Fruit fly (Drosophila melanogaster): ENCODE measurements around the gene Dip-C.
A peak's percentile ranks its signal among the peaks of the same experiment; 100 is the strongest.

Dip-C gene

DNA sequence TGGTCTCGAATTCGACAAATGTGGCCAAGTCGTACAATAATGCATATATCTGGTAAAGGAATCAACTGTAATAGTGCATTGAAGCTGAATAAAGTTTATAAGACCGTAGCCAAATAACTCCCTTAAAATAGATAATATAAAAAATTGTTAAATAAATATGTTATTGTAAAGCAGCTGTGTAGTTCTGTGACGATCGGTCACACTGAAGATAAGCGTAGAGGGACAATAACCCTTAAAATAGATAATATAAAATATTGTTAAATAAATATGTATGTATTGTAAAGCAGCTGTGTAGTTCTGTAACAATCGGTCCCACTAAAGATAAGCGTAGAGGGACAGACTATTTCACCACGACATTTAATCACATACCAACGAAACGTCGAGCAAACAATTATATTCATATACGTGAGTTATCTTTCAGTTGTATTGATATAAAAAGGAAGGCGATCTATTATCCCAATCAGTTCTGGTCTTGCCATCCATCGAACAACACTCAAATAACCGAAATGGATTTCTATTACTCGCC, 38.2 kb downstream of the Dip-C start, which contains the start of gene GstD5 (continued):
- TF ChIP-seq zen (tag; optimal IDR thresholded peaks at IDR 0.05), result no peak
- no peak for TF ChIP-seq CG15479 (GFP tag; optimal IDR thresholded peaks at IDR 0.05)
- no peak for TF ChIP-seq CG12104 (GFP tag; optimal IDR thresholded peaks at IDR 0.05)
- no peak for TF ChIP-seq CG11456 (GFP tag; IDR thresholded peaks at IDR 0.05)

- TF ChIP-seq Camta (GFP tag; optimal IDR thresholded peaks at IDR 0.05) (no peak), exex (tag; optimal IDR thresholded peaks at IDR 0.05) (peak; percentile 23)
Observed at dm6 chr3R:12373800-12374199, 39.8 kb downstream of the Dip-C start, which contains the start of gene GstD4. TSS of gene GstD4 (plus strand) at chr3R:12374100.

DNA sequence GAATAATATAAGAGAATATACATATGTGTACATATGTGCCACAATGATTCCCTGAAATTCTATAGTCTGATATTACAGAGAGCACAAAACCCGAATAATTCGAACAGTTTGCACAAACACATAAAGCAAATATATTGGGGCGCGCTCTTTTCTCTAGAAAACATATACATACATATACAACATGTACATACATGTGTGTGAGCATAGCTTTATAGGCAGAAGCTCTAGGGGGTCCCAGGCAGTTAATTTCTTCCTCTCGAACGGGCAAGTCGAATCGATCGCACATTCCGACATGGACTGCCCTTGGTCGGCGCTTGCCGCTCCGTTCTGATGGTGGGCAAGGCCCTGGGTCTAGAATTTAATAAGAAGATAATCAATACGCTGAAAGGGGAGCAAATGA, 40.8 kb downstream of the Dip-C start, which contains the start of gene GstD3:
GstD3 (plus strand) TSS at position 269 of the 400 bp plus-strand sequence.
- TF ChIP-seq sug (tag; optimal IDR thresholded peaks at IDR 0.05) (peak; percentile 94), Trl (optimal IDR thresholded peaks at IDR 0.05) (peak; percentile 12 to 31), Trl (GFP tag; optimal IDR thresholded peaks at IDR 0.05) (no peak), CG6272 (GFP tag; IDR thresholded peaks at IDR 0.05) (no peak), Hsf (GFP tag; optimal IDR thresholded peaks at IDR 0.05) (no peak), ind (GFP tag; optimal IDR thresholded peaks at IDR 0.05) (no peak), CG14667 (GFP tag; IDR thresholded peaks at IDR 0.05) (no peak), CG8359 (GFP tag; optimal IDR thresholded peaks at IDR 0.05; ENCODE audit: borderline replicate concordance) (no peak), az2 (GFP tag; optimal IDR thresholded peaks at IDR 0.05) (no peak), fd96Cb (tag; optimal IDR thresholded peaks at IDR 0.05) (no peak), CG9215 (GFP tag; IDR thresholded peaks at IDR 0.05) (no peak), Max (GFP tag; optimal IDR thresholded peaks at IDR 0.05) (no peak), Atf3 (GFP tag; optimal IDR thresholded peaks at IDR 0.05) (no peak), CG12219 (GFP tag; optimal IDR thresholded peaks at IDR 0.05) (no peak), Spps (tag; optimal IDR thresholded peaks at IDR 0.05) (no peak), emc (GFP tag; optimal IDR thresholded peaks at IDR 0.05) (no peak), Blimp-1 (GFP tag; optimal IDR thresholded peaks at IDR 0.05) (no peak), CG31365 (tag; optimal IDR thresholded peaks at IDR 0.05) (no peak), stwl (tag; optimal IDR thresholded peaks at IDR 0.05) (no peak), CG10431 (GFP tag; optimal IDR thresholded peaks at IDR 0.05) (no peak), Deaf1 (tag; optimal IDR thresholded peaks at IDR 0.05) (no peak), Opbp (GFP tag; IDR thresholded peaks at IDR 0.05; ENCODE audit: partially characterized antibody) (peak; percentile 15; the same call in 1 of the 3 replicates), org-1 (GFP tag; optimal IDR thresholded peaks at IDR 0.05) (no peak), kay (GFP tag; optimal IDR thresholded peaks at IDR 0.05) (no peak), CG15514 (GFP tag; optimal IDR thresholded peaks at IDR 0.05) (no peak), ro (GFP tag; IDR thresholded peaks at IDR 0.05) (no peak), Hey (tag; optimal IDR thresholded peaks at IDR 0.05) (no peak), CG42726 (GFP tag; IDR thresholded peaks at IDR 0.05; ENCODE audit: partially characterized antibody) (no peak), CTCF (GFP tag; optimal IDR thresholded peaks at IDR 0.05) (no peak), NfI (GFP tag; optimal IDR thresholded peaks at IDR 0.05) (no peak), gcm (GFP tag; optimal IDR thresholded peaks at IDR 0.05) (no peak), Fer3 (tag; optimal IDR thresholded peaks at IDR 0.05) (no peak), CG2199 (GFP tag; IDR thresholded peaks at IDR 0.05) (0 out of 3 replicates have a peak, but pooled peaks have one; percentile 44), CG3995 (GFP tag; optimal IDR thresholded peaks at IDR 0.05) (no peak), CG11247 (GFP tag; IDR thresholded peaks at IDR 0.05) (no peak), CG4854 (GFP tag; optimal IDR thresholded peaks at IDR 0.05) (no peak), shn (GFP tag; optimal IDR thresholded peaks at IDR 0.05) (no peak), CG14050 (GFP tag; IDR thresholded peaks at IDR 0.05) (no peak), cg (GFP tag; optimal IDR thresholded peaks at IDR 0.05) (peak; percentile 65), cwo (GFP tag; optimal IDR thresholded peaks at IDR 0.05) (no peak), Gsc (GFP tag; IDR thresholded peaks at IDR 0.05) (no peak), CG11696 (GFP tag; IDR thresholded peaks at IDR 0.05) (no peak)
